Worm (Caenorhabditis elegans) whole organism, L1 larva: Measurements from ENCODE around the gene nas-4.

Source experiments
- C16A3.4 ChIP-seq: fragments of 150-350 bp; optimal IDR thresholded peaks from 2 replicates; lab custom pipeline; 2014; ENCODE audit warnings: missing biosample characterization, missing genetic modification characterization
- F16B12.6 ChIP-seq: fragments of 150-350 bp; optimal IDR thresholded peaks from 2 replicates; lab custom pipeline; 2014; ENCODE audit warnings: missing biosample characterization, missing genetic modification characterization
- Y116A8C.19 ChIP-seq: sonication (generic microtip); optimal IDR thresholded peaks from 2 replicates; lab custom pipeline; 2016; ENCODE audit warnings: missing compliant biosample characterization, missing genetic modification characterization, borderline replicate concordance
- aha-1 ChIP-seq: fragments of 150-350 bp; optimal IDR thresholded peaks from 2 replicates; lab custom pipeline; 2014; ENCODE audit warnings: missing biosample characterization, missing genetic modification characterization
- alr-1 ChIP-seq: fragments of 200-800 bp; sonication (Bioruptor generic); optimal IDR thresholded peaks from 2 replicates; lab custom pipeline; 2018; ENCODE audit warnings: borderline replicate concordance, mild to moderate bottlenecking, missing genetic modification characterization, missing compliant biosample characterization
- blmp-1 ChIP-seq: fragments of 150-350 bp; optimal IDR thresholded peaks from 2 replicates; lab custom pipeline; 2014; ENCODE audit warnings: missing biosample characterization, missing genetic modification characterization
- ceh-82 ChIP-seq, 3 experiments: fragments of 150-350 bp in 1 of 3; sonication (generic microtip) in 2 of 3; optimal IDR thresholded peaks; 2 replicates each; lab custom pipeline; 2014 to 2017; ENCODE audit warnings: missing biosample characterization in 3 of 3, missing genetic modification characterization in 3 of 3
- dsc-1 ChIP-seq: sonication (generic microtip); optimal IDR thresholded peaks from 2 replicates; lab custom pipeline; 2016; ENCODE audit warnings: mild to moderate bottlenecking, missing genetic modification characterization, missing compliant biosample characterization
- efl-1 ChIP-seq, 4 experiments: fragments of 150-350 bp; optimal IDR thresholded peaks in 3 of 4; peaks in 1 of 4; 1 replicate in 1 of 4; 2 replicates in 3 of 4; lab custom pipeline; 2014; ENCODE audit warnings: missing biosample characterization in 2 of 4, missing genetic modification characterization in 2 of 4, missing genetic modification reagents in 2 of 4
- elt-2 ChIP-seq: sonication (generic microtip); optimal IDR thresholded peaks from 2 replicates; lab custom pipeline; 2016; ENCODE audit warnings: missing genetic modification characterization, mild to moderate bottlenecking, inconsistent platforms, missing compliant biosample characterization, missing genetic modification reagents
- elt-3 ChIP-seq, 6 experiments: fragments of 150-350 bp in 1 of 6; sonication (generic microtip); optimal IDR thresholded peaks; 2 replicates each; lab custom pipeline; 2017 to 2018; ENCODE audit warnings: missing biosample characterization in 6 of 6, missing genetic modification characterization in 6 of 6, inconsistent platforms in 1 of 6
- ets-5 ChIP-seq: fragments of 200-800 bp; sonication (Bioruptor generic); IDR thresholded peaks from 2 replicates; pipeline ENCODE4 v1.3.6; 2022; ENCODE audit warnings: missing genetic modification characterization, missing compliant biosample characterization
- fkh-10 ChIP-seq: sonication (generic microtip); optimal IDR thresholded peaks from 2 replicates; lab custom pipeline; 2017; ENCODE audit warnings: missing biosample characterization, missing genetic modification reagents, missing genetic modification characterization
- fkh-4 ChIP-seq: sonication (generic microtip); optimal IDR thresholded peaks from 2 replicates; lab custom pipeline; 2016; ENCODE audit warnings: missing compliant biosample characterization, missing genetic modification characterization, borderline replicate concordance
- grh-1 ChIP-seq: fragments of 200-800 bp; sonication (Bioruptor generic); IDR thresholded peaks from 2 replicates; pipeline ENCODE4 v1.3.6; 2022; ENCODE audit warnings: missing genetic modification reagents, missing genetic modification characterization, missing compliant biosample characterization
- hlh-17 ChIP-seq: fragments of 200-800 bp; sonication (Bioruptor generic); optimal IDR thresholded peaks from 2 replicates; lab custom pipeline; 2018; ENCODE audit warnings: missing genetic modification characterization, mild to moderate bottlenecking, missing compliant biosample characterization, moderate library complexity, borderline replicate concordance
- jun-1 ChIP-seq: fragments of 150-350 bp; optimal IDR thresholded peaks from 2 replicates; lab custom pipeline; 2014; ENCODE audit warnings: missing biosample characterization, missing genetic modification reagents, missing genetic modification characterization
- lin-14 ChIP-seq: fragments of 200-800 bp; sonication (Bioruptor generic); optimal IDR thresholded peaks from 2 replicates; lab custom pipeline; 2018; ENCODE audit warnings: mild to moderate bottlenecking, missing genetic modification characterization, moderate library complexity, missing compliant biosample characterization
- lin-35 ChIP-seq, 2 experiments: fragments of 150-350 bp; optimal IDR thresholded peaks; 2 replicates each; lab custom pipeline; 2014; ENCODE audit warnings: missing biosample characterization in 2 of 2, missing genetic modification characterization in 2 of 2, missing genetic modification reagents in 2 of 2
- mdl-1 ChIP-seq, 2 experiments: fragments of 150-350 bp; optimal IDR thresholded peaks; 2 replicates each; lab custom pipeline; 2014 to 2017; ENCODE audit warnings: missing biosample characterization in 2 of 2, missing genetic modification characterization in 2 of 2, inconsistent platforms in 1 of 2
- nhr-19 ChIP-seq: fragments of 200-800 bp; sonication (Bioruptor generic); conservative IDR thresholded peaks from 2 replicates; pipeline ENCODE4 v1.3.6; 2022; ENCODE audit warnings: missing genetic modification characterization, missing compliant biosample characterization
- nhr-20 ChIP-seq: sonication (generic microtip); optimal IDR thresholded peaks from 2 replicates; lab custom pipeline; 2016; ENCODE audit warnings: mild to moderate bottlenecking, missing genetic modification characterization, missing compliant biosample characterization
- nhr-237 ChIP-seq: fragments of 150-350 bp; optimal IDR thresholded peaks from 2 replicates; lab custom pipeline; 2014; ENCODE audit warnings: missing biosample characterization, missing genetic modification characterization
- nhr-47 ChIP-seq: sonication (generic microtip); optimal IDR thresholded peaks from 2 replicates; lab custom pipeline; 2016; ENCODE audit warnings: mild to moderate bottlenecking, missing genetic modification characterization, moderate library complexity, missing compliant biosample characterization
- nhr-71 ChIP-seq: sonication (generic microtip); optimal IDR thresholded peaks from 2 replicates; lab custom pipeline; 2016; ENCODE audit warnings: mild to moderate bottlenecking, missing genetic modification characterization, moderate library complexity, missing compliant biosample characterization
- nhr-76 ChIP-seq: sonication (generic microtip); optimal IDR thresholded peaks from 2 replicates; lab custom pipeline; 2017; ENCODE audit warnings: missing biosample characterization, missing genetic modification characterization
- nhr-77 ChIP-seq: fragments of 150-350 bp; optimal IDR thresholded peaks from 2 replicates; lab custom pipeline; 2014; ENCODE audit warnings: missing biosample characterization, missing genetic modification characterization
- nhr-85 ChIP-seq: sonication (generic microtip); peaks from one replicate; lab custom pipeline; 2016; ENCODE audit warnings: missing genetic modification characterization, inconsistent platforms, missing compliant biosample characterization
- nhr-90 ChIP-seq: sonication (generic microtip); optimal IDR thresholded peaks from 2 replicates; lab custom pipeline; 2016; ENCODE audit warnings: mild to moderate bottlenecking, missing genetic modification characterization, missing compliant biosample characterization; ENCODE audit not compliant: poor library complexity
- pag-3 ChIP-seq: sonication (generic microtip); optimal IDR thresholded peaks from 2 replicates; lab custom pipeline; 2017; ENCODE audit warnings: missing genetic modification characterization, mild to moderate bottlenecking, missing compliant biosample characterization, antibody characterized with exemption, borderline replicate concordance; ENCODE audit not compliant: insufficient read depth
- pax-3 ChIP-seq: fragments of 200-800 bp; sonication (Bioruptor generic); optimal IDR thresholded peaks from 2 replicates; lab custom pipeline; 2018; ENCODE audit warnings: mild to moderate bottlenecking, missing genetic modification characterization, moderate library complexity, missing compliant biosample characterization
- pqm-1 ChIP-seq: sonication (generic microtip); optimal IDR thresholded peaks from 3 replicates; lab custom pipeline; 2017; ENCODE audit warnings: missing biosample characterization, missing genetic modification characterization
- snu-23 ChIP-seq: sonication (generic microtip); optimal IDR thresholded peaks from 2 replicates; lab custom pipeline; 2016; ENCODE audit warnings: missing genetic modification characterization, missing compliant biosample characterization
- sox-4 ChIP-seq: sonication (generic microtip); optimal IDR thresholded peaks from 2 replicates; lab custom pipeline; 2016; ENCODE audit warnings: missing genetic modification characterization, missing compliant biosample characterization
- swsn-7 ChIP-seq: sonication (generic microtip); optimal IDR thresholded peaks from 2 replicates; lab custom pipeline; 2016; ENCODE audit warnings: missing genetic modification characterization, missing compliant biosample characterization
- tlp-1 ChIP-seq: fragments of 150-350 bp; optimal IDR thresholded peaks from 2 replicates; lab custom pipeline; 2014; ENCODE audit warnings: missing biosample characterization, missing genetic modification characterization
- unc-86 ChIP-seq: sonication (generic microtip); optimal IDR thresholded peaks from 2 replicates; lab custom pipeline; 2016; ENCODE audit warnings: missing genetic modification characterization, missing compliant biosample characterization
- xbp-1 ChIP-seq: sonication (generic microtip); optimal IDR thresholded peaks from 2 replicates; lab custom pipeline; 2016; ENCODE audit warnings: missing genetic modification characterization, missing compliant biosample characterization
- zag-1 ChIP-seq: fragments of 150-350 bp; optimal IDR thresholded peaks from 2 replicates; lab custom pipeline; 2014; ENCODE audit warnings: missing biosample characterization, missing genetic modification characterization

The nas-4 gene

DNA sequence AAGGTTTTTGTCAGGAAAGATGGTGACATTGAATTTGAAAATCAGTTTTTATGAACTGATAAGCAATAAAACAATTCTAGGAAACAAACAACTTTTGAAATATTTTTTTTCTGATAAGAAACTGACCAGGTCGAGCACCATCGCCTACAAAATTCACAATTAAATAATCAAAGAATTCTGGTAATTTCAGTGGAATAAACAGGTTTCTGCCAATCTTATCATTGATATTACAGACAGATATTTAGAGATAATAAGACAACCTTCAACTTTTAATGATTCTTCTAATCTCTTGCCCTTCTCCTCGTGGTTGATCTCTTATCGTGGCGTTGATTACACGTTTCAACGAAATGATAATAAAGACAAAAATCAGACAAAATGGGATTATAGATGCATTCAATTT is 19.1 kb downstream of the nas-4 start:
- TF ChIP-seq nhr-19 (GFP tag; lab: Robert Waterston, UW) = peak; percentile 27
- peak; percentile 50; the same call in 1 of the 2 replicates for TF ChIP-seq grh-1 (GFP tag; lab: Robert Waterston, UW)
- TF ChIP-seq efl-1 (optimal IDR thresholded peaks at IDR 0.05; lab: Kevin White, UChicago) = no peak
- TF ChIP-seq efl-1 (GFP tag; optimal IDR thresholded peaks at IDR 0.05 in 1 of 2; lab: Kevin White, UChicago) = peak in 1 of 2 experiments; percentile 74
- TF ChIP-seq nhr-85 (tag; lab: Kevin White, UChicago) = peak; percentile 37
- TF ChIP-seq nhr-20 (tag; lab: Kevin White, UChicago) = peak; percentile 61
- peak; percentile 2 for TF ChIP-seq tlp-1
- TF ChIP-seq nhr-71 = peak; percentile 47
- TF ChIP-seq F16B12.6 (tag; lab: Kevin White, UChicago) = no peak
- peak; percentile 27 for TF ChIP-seq jun-1 (tag; lab: Kevin White, UChicago)
- TF ChIP-seq elt-3 (tag; optimal IDR thresholded peaks at IDR 0.05; lab: Kevin White, UChicago) = peak; percentile 79 to 99 (median 89)
- TF ChIP-seq pqm-1 (tag; lab: Kevin White, UChicago) = peak; percentile 23
- TF ChIP-seq nhr-90 = peak; percentile 40
- no peak for TF ChIP-seq C16A3.4
- TF ChIP-seq dsc-1 (tag; lab: Kevin White, UChicago) = no peak
- no peak for TF ChIP-seq sox-4 (tag; lab: Kevin White, UChicago)
- no peak for TF ChIP-seq hlh-17 (GFP tag; lab: Kevin White, UChicago)
- no peak for TF ChIP-seq pag-3
- no peak for TF ChIP-seq nhr-76
- no peak for TF ChIP-seq pax-3
- peak; percentile 59 for TF ChIP-seq lin-14
- peak; percentile 34 for TF ChIP-seq snu-23
- TF ChIP-seq elt-2 (tag; lab: Kevin White, UChicago) = peak; percentile 96
- no peak for TF ChIP-seq nhr-77
- no peak for TF ChIP-seq lin-35 (GFP tag; optimal IDR thresholded peaks at IDR 0.05; lab: Kevin White, UChicago)

DNA sequence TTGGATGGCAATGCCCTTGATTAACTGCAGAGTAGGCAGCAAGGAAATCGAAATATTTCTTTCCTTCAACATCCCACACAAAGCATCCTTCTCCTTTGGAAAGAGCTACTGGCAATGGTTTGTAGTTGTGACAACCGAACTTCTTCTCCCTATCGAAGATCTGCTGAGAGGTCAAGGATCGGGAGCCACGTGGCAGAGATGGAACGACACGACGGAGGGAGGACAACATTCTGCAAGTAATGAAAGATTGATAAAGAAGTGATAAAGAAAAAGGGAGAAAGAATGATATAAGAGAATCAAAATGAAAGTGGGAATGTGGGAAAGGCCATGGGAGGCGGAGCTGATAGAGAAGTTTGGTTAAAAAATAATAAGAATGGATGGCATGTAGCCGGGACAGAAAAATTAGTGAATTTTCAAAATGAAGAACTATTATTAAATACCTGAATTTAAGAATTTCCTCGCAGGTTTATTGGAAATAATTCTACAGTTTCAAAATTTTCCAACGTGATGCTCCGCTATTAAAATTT is 19.7 kb downstream of the nas-4 start, which contains the start of gene oatr-1:
TSS of gene oatr-1 (minus strand) at position 477 of the 527 bp plus-strand sequence.
- TF ChIP-seq nhr-20 (tag; lab: Kevin White, UChicago) (peak; percentile 19), aha-1 (tag; lab: Kevin White, UChicago) (no peak), lin-35 (GFP tag; optimal IDR thresholded peaks at IDR 0.05; lab: Kevin White, UChicago) (peak in 1 of 2 experiments; percentile 0), ceh-82 (tag; optimal IDR thresholded peaks at IDR 0.05; lab: Kevin White, UChicago) (no peak), elt-3 (tag; optimal IDR thresholded peaks at IDR 0.05; lab: Kevin White, UChicago) (peak in 3 of 6 experiments; percentile 21 to 40 (median 35)), nhr-71 (peak; percentile 12), mdl-1 (tag; optimal IDR thresholded peaks at IDR 0.05; lab: Kevin White, UChicago) (peak in 1 of 2 experiments; percentile 3), unc-86 (no peak), blmp-1 (tag; lab: Kevin White, UChicago) (peak; percentile 46)

DNA sequence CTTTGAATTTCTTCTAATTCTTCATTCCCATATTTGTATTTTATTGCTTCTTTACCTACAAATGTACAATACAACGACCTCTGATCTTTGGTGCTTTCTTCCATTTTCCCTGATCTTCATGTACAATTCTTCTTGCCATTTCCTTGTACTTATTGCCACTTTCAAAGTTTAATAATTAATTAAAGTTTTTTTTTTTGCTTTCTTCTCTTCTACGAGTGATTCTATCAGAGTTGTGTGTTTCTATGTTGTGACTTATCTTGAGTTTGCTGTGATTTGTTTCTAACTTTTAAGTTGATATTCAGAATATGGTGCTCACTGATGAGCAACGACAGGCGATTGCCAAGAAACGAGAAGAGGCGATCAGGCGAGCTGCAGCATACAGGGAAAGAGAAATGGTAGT is 24.8 kb downstream of the nas-4 start, which contains the start of gene smrc-1:
TSS of gene smrc-1 (plus strand) at position 301 of the 400 bp plus-strand sequence.
- TF ChIP-seq nhr-19 (GFP tag; lab: Robert Waterston, UW) (no peak), nhr-90 (no peak), nhr-237 (tag; lab: Kevin White, UChicago) (no peak), fkh-10 (GFP tag; lab: Kevin White, UChicago) (no peak), ets-5 (GFP tag; lab: Robert Waterston, UW) (no peak), swsn-7 (tag; lab: Kevin White, UChicago) (no peak), alr-1 (tag; lab: Kevin White, UChicago) (no peak), nhr-47 (tag; lab: Kevin White, UChicago) (no peak), sox-4 (tag; lab: Kevin White, UChicago) (no peak), Y116A8C.19 (tag; lab: Kevin White, UChicago) (no peak), fkh-4 (tag; lab: Kevin White, UChicago) (no peak), pqm-1 (tag; lab: Kevin White, UChicago) (no peak), blmp-1 (tag; lab: Kevin White, UChicago) (no peak), xbp-1 (no peak), zag-1 (tag; lab: Kevin White, UChicago) (no peak)
